Worm (Caenorhabditis elegans): ENCODE measurements around the gene T10F2.2.
A peak's percentile ranks its signal among the peaks of the same experiment; 100 is the strongest.

The T10F2.2 gene

DNA sequence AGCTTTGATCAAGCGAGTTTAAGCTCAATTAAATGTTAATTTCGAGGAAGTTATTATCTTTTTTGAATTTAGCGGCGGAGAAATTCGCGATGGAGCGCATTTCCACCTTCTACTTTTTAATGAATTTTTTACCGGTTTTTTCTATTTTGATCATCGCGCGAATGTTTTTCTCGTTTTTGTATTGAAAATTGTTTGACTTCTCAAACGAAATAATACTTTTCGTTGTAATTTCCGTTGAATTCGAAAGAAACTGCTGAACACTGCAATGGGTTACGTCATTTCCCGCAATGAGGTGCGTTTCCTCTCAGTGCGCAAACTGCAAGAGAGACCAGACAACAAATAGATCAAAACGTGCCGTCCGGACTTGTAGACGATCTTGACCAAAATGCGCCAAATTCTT, 16.1 kb upstream of the T10F2.2 start:
- peak; percentile 22 for TF ChIP-seq fos-1 (tag; optimal IDR thresholded peaks at IDR 0.05)
- no peak for TF ChIP-seq elt-3 (tag; optimal IDR thresholded peaks at IDR 0.05)
- peak; percentile 42 for TF ChIP-seq nhr-129 (tag; optimal IDR thresholded peaks at IDR 0.05)

DNA sequence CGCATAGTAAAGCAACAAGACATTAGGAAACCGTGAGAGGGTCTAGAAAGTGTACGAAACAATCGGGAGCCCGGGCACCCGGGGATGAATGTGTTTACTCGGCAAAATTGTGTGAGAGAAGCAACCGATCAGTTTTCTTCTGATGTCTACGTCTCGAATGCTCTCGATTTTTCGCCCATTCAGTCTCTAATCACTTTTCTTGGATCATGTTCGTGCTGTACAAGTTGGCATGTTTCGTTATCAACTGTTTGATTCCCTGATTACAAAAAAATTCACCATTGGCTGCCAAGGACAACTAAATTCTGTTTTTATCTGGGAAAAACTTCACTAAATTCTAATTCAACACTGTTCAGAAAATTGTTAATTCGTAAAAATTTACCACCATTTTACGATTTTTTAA, 15.5 kb upstream of the T10F2.2 start:
- TF ChIP-seq fos-1 (tag; optimal IDR thresholded peaks at IDR 0.05) (peak; percentile 51), nhr-11 (tag; optimal IDR thresholded peaks at IDR 0.05) (no peak), nhr-129 (tag; optimal IDR thresholded peaks at IDR 0.05) (peak; percentile 33)

DNA sequence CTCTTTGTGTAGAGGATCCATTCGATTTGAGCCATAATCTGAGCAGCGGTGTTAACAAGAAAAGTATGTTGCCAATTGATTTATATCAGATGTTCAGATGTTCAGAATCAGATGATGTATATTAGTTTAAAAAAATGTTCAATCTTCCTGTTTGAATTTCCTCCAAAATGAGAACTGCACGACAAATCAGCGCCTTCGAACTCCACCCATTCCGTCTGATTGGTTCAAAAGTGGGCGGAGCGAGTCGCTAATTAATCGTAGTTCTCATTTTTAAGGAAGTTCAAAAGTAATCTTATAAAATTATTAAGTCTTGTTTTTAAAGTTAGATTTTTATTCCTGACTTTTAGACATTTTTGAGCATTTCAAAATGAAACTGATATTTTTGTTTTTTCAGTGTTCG, 14.1 kb upstream of the T10F2.2 start:
- TF ChIP-seq sem-4 (tag; optimal IDR thresholded peaks at IDR 0.05), result no peak
- TF ChIP-seq nhr-21 (tag; optimal IDR thresholded peaks at IDR 0.05), result no peak

DNA sequence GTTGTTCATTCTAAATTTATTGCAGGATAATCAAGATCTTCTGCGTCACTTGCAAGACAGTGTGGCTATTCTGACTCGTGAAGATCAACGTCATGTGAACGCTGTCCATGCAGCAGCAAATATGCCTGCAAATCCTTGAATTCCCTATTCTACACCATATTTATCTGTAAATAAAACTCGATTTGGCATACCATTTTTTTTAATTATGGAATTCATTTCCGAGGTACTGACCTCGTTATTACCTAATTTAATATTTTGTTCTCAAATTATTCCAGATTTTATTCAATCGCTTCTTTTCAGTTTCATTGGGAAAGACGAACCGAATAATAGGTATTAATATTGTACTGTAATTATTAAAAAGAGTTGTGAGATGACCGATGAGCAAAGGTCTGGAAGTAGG, 8.5 kb upstream of the T10F2.2 start, which contains the start of gene cid-1:
cid-1 (plus strand) TSS at position 301 of the 400 bp plus-strand sequence.
- TF ChIP-seq ceh-16 (tag; optimal IDR thresholded peaks at IDR 0.05), result no peak
- no peak for TF ChIP-seq snpc-4 (tag; optimal IDR thresholded peaks at IDR 0.05)
- no peak for TF ChIP-seq unc-39 (tag; optimal IDR thresholded peaks at IDR 0.05)
- no peak for TF ChIP-seq ama-1 (optimal IDR thresholded peaks at IDR 0.05)
- no peak for TF ChIP-seq lin-39 (tag; optimal IDR thresholded peaks at IDR 0.05)
- no peak for TF ChIP-seq alr-1 (tag; optimal IDR thresholded peaks at IDR 0.05)
- TF ChIP-seq zag-1 (tag; optimal IDR thresholded peaks at IDR 0.05), result no peak
- TF ChIP-seq nhr-77 (tag; optimal IDR thresholded peaks at IDR 0.05), result no peak
- TF ChIP-seq elt-1 (tag; optimal IDR thresholded peaks at IDR 0.05), result no peak
- TF ChIP-seq nhr-6 (tag; optimal IDR thresholded peaks at IDR 0.05), result no peak

DNA sequence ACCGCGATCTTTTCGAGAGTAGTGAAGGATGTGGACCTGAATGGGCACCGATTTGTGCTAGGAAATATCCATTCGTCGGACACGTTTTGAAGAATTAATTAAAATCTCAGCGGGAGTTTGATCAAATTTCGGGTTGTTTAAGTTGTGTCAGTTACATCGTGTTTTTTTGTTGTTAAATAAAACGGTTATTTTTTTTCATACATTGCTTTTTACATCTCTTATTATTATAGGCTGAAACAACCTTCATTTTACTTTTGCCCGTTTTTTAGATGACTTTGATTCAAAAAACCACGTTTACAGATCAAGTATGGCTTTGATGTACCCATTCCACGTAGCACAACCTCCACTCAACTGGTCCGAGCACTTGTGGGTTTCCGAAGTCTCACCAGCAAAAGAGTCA, 8.0 kb upstream of the T10F2.2 start, which contains the start of gene emb-1:
emb-1 (plus strand) TSS at position 301 of the 400 bp plus-strand sequence.
- TF ChIP-seq nhr-21 (tag; optimal IDR thresholded peaks at IDR 0.05), result no peak
- no peak for TF ChIP-seq nhr-6 (tag; optimal IDR thresholded peaks at IDR 0.05)
- TF ChIP-seq R02D3.7 (tag; optimal IDR thresholded peaks at IDR 0.05), result no peak
- TF ChIP-seq unc-62 (GFP tag; optimal IDR thresholded peaks at IDR 0.05), result no peak
- TF ChIP-seq fos-1 (tag; optimal IDR thresholded peaks at IDR 0.05), result no peak
- no peak for TF ChIP-seq nhr-10 (tag; optimal IDR thresholded peaks at IDR 0.05)
- no peak for TF ChIP-seq C34F6.9 (tag; optimal IDR thresholded peaks at IDR 0.05)
- no peak for TF ChIP-seq mab-5 (tag; optimal IDR thresholded peaks at IDR 0.05)
- no peak for TF ChIP-seq blmp-1 (tag; optimal IDR thresholded peaks at IDR 0.05; ENCODE audit: insufficient read depth)
- no peak for TF ChIP-seq nhr-129 (tag; optimal IDR thresholded peaks at IDR 0.05)

DNA sequence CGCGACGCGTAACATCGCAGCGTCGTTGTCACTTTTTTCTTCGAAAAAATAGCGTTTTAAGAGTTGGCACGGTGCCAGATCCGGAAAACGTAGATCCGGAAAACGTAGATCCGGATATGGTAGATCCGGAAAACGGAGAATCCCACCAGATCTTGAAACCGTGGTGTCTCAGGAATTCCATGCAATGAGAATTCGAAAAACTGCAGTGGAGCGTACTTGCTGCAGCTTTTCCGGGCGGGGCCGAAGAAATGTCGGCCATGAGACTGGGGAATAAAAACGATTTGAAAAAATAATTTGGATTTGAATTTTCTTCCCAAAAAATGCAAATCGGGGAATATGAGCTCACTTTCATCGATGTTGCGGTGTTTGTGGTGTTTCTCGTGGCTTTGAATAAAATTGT, 7.4 kb upstream of the T10F2.2 start, which contains the start of gene K10D2.5:
K10D2.5 (plus strand) TSS at position 251 of the 400 bp plus-strand sequence.
- no peak for TF ChIP-seq nhr-11 (tag; optimal IDR thresholded peaks at IDR 0.05)
- no peak for TF ChIP-seq ZK546.5 (tag; optimal IDR thresholded peaks at IDR 0.05)
- no peak for TF ChIP-seq peb-1 (tag; optimal IDR thresholded peaks at IDR 0.05)
- peak; percentile 72 for TF ChIP-seq nhr-21 (tag; optimal IDR thresholded peaks at IDR 0.05)
- no peak for TF ChIP-seq nhr-77 (tag; optimal IDR thresholded peaks at IDR 0.05)
- peak; percentile 83 for TF ChIP-seq lin-11 (tag; optimal IDR thresholded peaks at IDR 0.05)
- TF ChIP-seq sem-4 (tag; optimal IDR thresholded peaks at IDR 0.05), result peak; percentile 44
- peak; percentile 89 for TF ChIP-seq crh-2 (tag; optimal IDR thresholded peaks at IDR 0.05)
- 0 out of 2 replicates have a peak, but pooled peaks have one; percentile 89 for TF ChIP-seq ztf-1 (GFP tag; conservative IDR thresholded peaks at IDR 0.05)
- TF ChIP-seq zag-1 (tag; optimal IDR thresholded peaks at IDR 0.05), result peak; percentile 77
- no peak for TF ChIP-seq elt-3 (tag; optimal IDR thresholded peaks at IDR 0.05)
- no peak for TF ChIP-seq ama-1 (optimal IDR thresholded peaks at IDR 0.05)
- TF ChIP-seq skn-1 (tag; optimal IDR thresholded peaks at IDR 0.05), result peak; percentile 64
- peak; percentile 33 for TF ChIP-seq ceh-16 (tag; optimal IDR thresholded peaks at IDR 0.05)
- peak; percentile 74 for TF ChIP-seq Y55F3AM.14 (GFP tag; optimal IDR thresholded peaks at IDR 0.05)
- TF ChIP-seq mdl-1 (tag; optimal IDR thresholded peaks at IDR 0.05), result peak in 1 of 2 experiments; percentile 22
- TF ChIP-seq lsy-2 (tag; optimal IDR thresholded peaks at IDR 0.05), result peak; percentile 84 to 90
- no peak for TF ChIP-seq mbf-1 (tag; optimal IDR thresholded peaks at IDR 0.05)
- TF ChIP-seq mab-5 (tag; optimal IDR thresholded peaks at IDR 0.05), result peak; percentile 89
- peak; percentile 87 for TF ChIP-seq nhr-25 (tag; optimal IDR thresholded peaks at IDR 0.05)
- no peak for TF ChIP-seq nhr-12 (tag; optimal IDR thresholded peaks at IDR 0.05)
- TF ChIP-seq ztf-4 (tag; optimal IDR thresholded peaks at IDR 0.05), result peak; percentile 71
- no peak for TF ChIP-seq R02D3.7 (tag; optimal IDR thresholded peaks at IDR 0.05)
- TF ChIP-seq ceh-82 (tag; optimal IDR thresholded peaks at IDR 0.05), result peak; percentile 74
- TF ChIP-seq nhr-237 (tag; optimal IDR thresholded peaks at IDR 0.05), result no peak
- no peak for TF ChIP-seq unc-62 (GFP tag; optimal IDR thresholded peaks at IDR 0.05)
- peak; percentile 77 for TF ChIP-seq fos-1 (tag; optimal IDR thresholded peaks at IDR 0.05)
- TF ChIP-seq unc-39 (tag; optimal IDR thresholded peaks at IDR 0.05), result no peak
- no peak for TF ChIP-seq aly-2 (tag; optimal IDR thresholded peaks at IDR 0.05)
- peak; percentile 55 for TF ChIP-seq nhr-10 (tag; optimal IDR thresholded peaks at IDR 0.05)
- peak; percentile 74 for TF ChIP-seq nhr-6 (tag; optimal IDR thresholded peaks at IDR 0.05)
- TF ChIP-seq nhr-23 (tag; optimal IDR thresholded peaks at IDR 0.05), result no peak
- TF ChIP-seq dmd-4 (tag; optimal IDR thresholded peaks at IDR 0.05), result no peak
- TF ChIP-seq lin-39 (tag; optimal IDR thresholded peaks at IDR 0.05), result no peak
- no peak for TF ChIP-seq elt-1 (tag; optimal IDR thresholded peaks at IDR 0.05)
- TF ChIP-seq alr-1 (tag; optimal IDR thresholded peaks at IDR 0.05), result no peak
- TF ChIP-seq C34F6.9 (tag; optimal IDR thresholded peaks at IDR 0.05), result peak; percentile 94
- peak; percentile 72 for TF ChIP-seq egl-27 (tag; optimal IDR thresholded peaks at IDR 0.05)
- TF ChIP-seq blmp-1 (tag; optimal IDR thresholded peaks at IDR 0.05; ENCODE audit: insufficient read depth), result peak; percentile 27

Data from whole organism, L2 larva.